Worm (Caenorhabditis elegans): ENCODE measurements around the gene C06G4.6.

DNA sequence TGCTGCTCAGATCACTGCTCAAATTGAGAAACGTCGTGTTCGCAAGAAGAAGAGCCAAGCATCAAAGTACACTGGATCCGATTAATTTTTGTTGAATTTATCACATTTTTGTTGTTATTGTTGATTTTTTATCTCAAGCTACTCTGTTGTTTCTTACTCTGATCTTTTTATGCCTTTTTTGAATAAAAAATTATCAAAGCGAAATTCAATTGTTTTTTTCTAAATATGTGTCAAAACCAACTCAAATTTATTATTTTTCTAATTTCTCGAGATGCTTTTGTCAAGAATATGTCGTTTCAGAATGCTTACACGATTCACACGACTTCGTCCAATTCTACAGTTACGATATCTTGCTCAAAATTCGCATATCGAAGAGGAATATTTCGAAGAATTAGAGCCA lies 43.2 kb downstream of the C06G4.6 start, which contains the start of gene K12H4.2:
- TF ChIP-seq ceh-82 (tag; optimal IDR thresholded peaks at IDR 0.05) (no peak), ama-1 (optimal IDR thresholded peaks at IDR 0.05) (no peak), lin-13 (GFP tag; optimal IDR thresholded peaks at IDR 0.05) (no peak), C34F6.9 (tag; optimal IDR thresholded peaks at IDR 0.05) (no peak), R02D3.7 (tag; optimal IDR thresholded peaks at IDR 0.05) (no peak), unc-55 (GFP tag; optimal IDR thresholded peaks at IDR 0.05) (no peak)
